Worm (Caenorhabditis elegans) whole organism, late embryonic: ENCODE results near the gene twnk-1.

Experiments used
- C38D4.7 ChIP-seq: fragments of 200-800 bp; sonication (Bioruptor generic); optimal IDR thresholded peaks from 2 replicates; lab custom pipeline; 2018; ENCODE audit warnings: mild to moderate bottlenecking, missing genetic modification characterization, moderate library complexity, missing compliant biosample characterization
- F13H6.1 ChIP-seq: sonication (generic microtip); optimal IDR thresholded peaks from 2 replicates; lab custom pipeline; 2016; ENCODE audit warnings: missing genetic modification characterization, missing compliant biosample characterization
- K02D7.2 ChIP-seq: sonication (generic microtip); optimal IDR thresholded peaks from 2 replicates; lab custom pipeline; 2017; ENCODE audit warnings: mild to moderate bottlenecking, missing genetic modification characterization, missing compliant biosample characterization
- ama-1 ChIP-seq: fragments of 150-350 bp; optimal IDR thresholded peaks from 2 replicates; lab custom pipeline; 2014
- ceh-31 ChIP-seq: sonication (generic microtip); optimal IDR thresholded peaks from 2 replicates; lab custom pipeline; 2016; ENCODE audit warnings: missing genetic modification characterization, missing compliant biosample characterization
- ceh-34 ChIP-seq: sonication (generic microtip); optimal IDR thresholded peaks from 2 replicates; lab custom pipeline; 2016; ENCODE audit warnings: mild to moderate bottlenecking, missing genetic modification characterization, missing compliant biosample characterization
- ceh-6 ChIP-seq: fragments of 200-800 bp; sonication (Bioruptor generic); optimal IDR thresholded peaks from 2 replicates; lab custom pipeline; 2018; ENCODE audit warnings: mild to moderate bottlenecking, missing genetic modification characterization, missing compliant biosample characterization
- ets-4 ChIP-seq: sonication (generic microtip); optimal IDR thresholded peaks from 2 replicates; lab custom pipeline; 2016; ENCODE audit warnings: missing genetic modification characterization, missing compliant biosample characterization
- hlh-30 ChIP-seq: sonication (generic microtip); optimal IDR thresholded peaks from 2 replicates; lab custom pipeline; 2017; ENCODE audit warnings: antibody characterized with exemption, missing genetic modification characterization, missing compliant biosample characterization; ENCODE audit not compliant: insufficient read depth
- lin-11 ChIP-seq: fragments of 200-800 bp; sonication (Bioruptor generic); optimal IDR thresholded peaks from 2 replicates; lab custom pipeline; 2018; ENCODE audit warnings: mild to moderate bottlenecking, missing genetic modification characterization, missing compliant biosample characterization
- mec-3 ChIP-seq: sonication (generic microtip); optimal IDR thresholded peaks from 2 replicates; lab custom pipeline; 2016; ENCODE audit warnings: borderline replicate concordance, missing genetic modification characterization, missing compliant biosample characterization
- nhr-11 ChIP-seq: fragments of 150-350 bp; optimal IDR thresholded peaks from 2 replicates; lab custom pipeline; 2014; ENCODE audit warnings: missing biosample characterization, missing genetic modification characterization
- pha-4 ChIP-seq: fragments of 150-350 bp; optimal IDR thresholded peaks from 2 replicates; lab custom pipeline; 2018; ENCODE audit warnings: missing biosample characterization, missing genetic modification reagents, missing genetic modification characterization
- pqm-1 ChIP-seq: sonication (generic microtip); optimal IDR thresholded peaks from 2 replicates; lab custom pipeline; 2016; ENCODE audit warnings: missing genetic modification characterization, missing compliant biosample characterization

DNA sequence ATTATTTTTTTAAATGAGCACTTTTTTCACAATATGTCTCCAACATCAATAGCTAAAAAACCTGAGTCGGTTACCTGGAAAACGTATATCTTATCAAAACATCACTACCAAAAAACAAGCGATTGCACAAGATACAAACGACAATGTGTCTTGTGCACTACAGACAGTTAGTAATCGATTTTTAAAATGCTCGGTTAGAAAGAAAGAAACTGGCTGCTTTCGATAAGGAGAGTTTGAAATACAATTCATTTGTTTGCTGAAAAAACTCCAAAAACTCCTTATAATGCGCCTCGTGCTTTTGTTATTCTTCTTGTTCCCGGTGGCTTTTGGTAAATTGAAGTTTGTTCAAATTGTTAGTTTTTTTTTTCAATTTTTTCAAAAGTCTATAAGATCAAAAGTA, 38.2 kb downstream of the twnk-1 start, which contains the start of gene acp-5:
- TF ChIP-seq mec-3 (tag; lab: Kevin White, UChicago) (no peak), pha-4 (tag; lab: Kevin White, UChicago) (no peak), ama-1 (lab: Kevin White, UChicago) (no peak), C38D4.7 (GFP tag; lab: Kevin White, UChicago) (no peak), nhr-11 (tag; lab: Kevin White, UChicago) (no peak), ceh-34 (tag; lab: Kevin White, UChicago) (no peak), lin-11 (tag; lab: Kevin White, UChicago) (no peak), ceh-31 (tag; lab: Kevin White, UChicago) (no peak), pqm-1 (tag; lab: Kevin White, UChicago) (no peak), F13H6.1 (tag; lab: Kevin White, UChicago) (no peak), ceh-6 (GFP tag; lab: Kevin White, UChicago) (no peak), K02D7.2 (tag; lab: Kevin White, UChicago) (no peak), hlh-30 (no peak), ets-4 (tag; lab: Kevin White, UChicago) (no peak)
